Worm (Caenorhabditis elegans) whole organism, L4 larva: ENCODE data around the gene srgp-1.

Experiments
- F37D6.2 ChIP-seq: sonication (generic microtip); optimal IDR thresholded peaks from 2 replicates; lab custom pipeline; 2016; ENCODE audit warnings: mild to moderate bottlenecking, missing genetic modification characterization, missing compliant biosample characterization
- F44E2.7 ChIP-seq: fragments of 200-800 bp; sonication (Bioruptor generic); IDR thresholded peaks from 2 replicates; pipeline ENCODE4 v2.1.2; 2022; ENCODE audit warnings: missing genetic modification characterization, missing compliant biosample characterization
- T20F7.1 ChIP-seq: fragments of 200-800 bp; sonication (Bioruptor generic); optimal IDR thresholded peaks from 2 replicates; lab custom pipeline; 2018; ENCODE audit warnings: mild to moderate bottlenecking, missing genetic modification characterization, missing compliant biosample characterization
- Y105C5A.15 ChIP-seq: fragments of 200-800 bp; sonication (Bioruptor generic); IDR thresholded peaks from 2 replicates; pipeline ENCODE4 v1.3.6; 2022; ENCODE audit warnings: missing genetic modification characterization, missing compliant biosample characterization
- Y48G9A.11 ChIP-seq: fragments of 200-800 bp; sonication (Bioruptor generic); IDR thresholded peaks from 2 replicates; pipeline ENCODE4 v1.3.6; 2022; ENCODE audit warnings: missing genetic modification reagents, missing genetic modification characterization, missing compliant biosample characterization
- Y75B8A.6 ChIP-seq: fragments of 200-800 bp; sonication (Bioruptor generic); IDR thresholded peaks from 2 replicates; pipeline ENCODE4 v1.3.6; 2022; ENCODE audit warnings: missing genetic modification reagents, missing genetic modification characterization, missing compliant biosample characterization
- aha-1 ChIP-seq: fragments of 150-350 bp; peaks from one replicate; lab custom pipeline; 2014; ENCODE audit warnings: missing biosample characterization, missing genetic modification characterization
- ama-1 ChIP-seq: fragments of 150-350 bp; optimal IDR thresholded peaks from 2 replicates; lab custom pipeline; 2014; ENCODE audit warnings: inconsistent platforms, mixed read lengths
- ceh-32 ChIP-seq: sonication (generic microtip); optimal IDR thresholded peaks from 2 replicates; lab custom pipeline; 2016; ENCODE audit warnings: mild to moderate bottlenecking, missing genetic modification characterization, missing compliant biosample characterization; ENCODE audit not compliant: poor library complexity
- ctbp-1 ChIP-seq: fragments of 200-800 bp; sonication (Bioruptor generic); IDR thresholded peaks from 2 replicates; pipeline ENCODE4 v1.3.6; 2022; ENCODE audit warnings: missing genetic modification reagents, missing genetic modification characterization, missing compliant biosample characterization
- dpl-1 ChIP-seq: fragments of 150-350 bp; optimal IDR thresholded peaks from 2 replicates; lab custom pipeline; 2014; ENCODE audit warnings: missing biosample characterization, missing genetic modification reagents, missing genetic modification characterization
- egl-27 ChIP-seq: sonication (generic microtip); optimal IDR thresholded peaks from 3 replicates; lab custom pipeline; 2017; ENCODE audit warnings: missing biosample characterization, missing genetic modification reagents, missing genetic modification characterization
- egl-43 ChIP-seq: fragments of 200-800 bp; sonication (Bioruptor generic); IDR thresholded peaks from 2 replicates; pipeline ENCODE4 v1.3.6; 2022; ENCODE audit warnings: missing genetic modification reagents, missing genetic modification characterization, missing compliant biosample characterization
- fkh-10 ChIP-seq: fragments of 150-350 bp; optimal IDR thresholded peaks from 2 replicates; lab custom pipeline; 2014; ENCODE audit warnings: missing biosample characterization, missing genetic modification reagents, missing genetic modification characterization
- hif-1 ChIP-seq, 2 experiments: sonication (generic microtip); optimal IDR thresholded peaks; 2 replicates each; lab custom pipeline; 2016 to 2017; ENCODE audit warnings: missing compliant biosample characterization in 2 of 2, missing genetic modification characterization in 2 of 2, missing genetic modification reagents in 2 of 2, missing genotype in 2 of 2, mild to moderate bottlenecking in 1 of 2
- hlh-30 ChIP-seq: sonication (generic microtip); optimal IDR thresholded peaks from 2 replicates; lab custom pipeline; 2017; ENCODE audit warnings: antibody characterized with exemption, mild to moderate bottlenecking, missing genetic modification characterization, missing compliant biosample characterization; ENCODE audit not compliant: insufficient read depth
- hmg-1.1 ChIP-seq: fragments of 200-800 bp; sonication (Bioruptor generic); IDR thresholded peaks from 2 replicates; pipeline ENCODE4 v1.3.6; 2022; ENCODE audit warnings: missing genetic modification reagents, missing genetic modification characterization, missing compliant biosample characterization
- lim-7 ChIP-seq: fragments of 200-800 bp; sonication (Bioruptor generic); IDR thresholded peaks from 2 replicates; pipeline ENCODE4 v1.3.6; 2022; ENCODE audit warnings: missing genetic modification characterization, missing compliant biosample characterization
- lin-1 ChIP-seq: fragments of 200-800 bp; sonication (Bioruptor generic); IDR thresholded peaks from 2 replicates; pipeline ENCODE4 v1.3.6; 2022; ENCODE audit warnings: missing genetic modification reagents, missing genetic modification characterization, missing compliant biosample characterization
- lin-38 ChIP-seq: fragments of 200-800 bp; sonication (Bioruptor generic); IDR thresholded peaks from 2 replicates; pipeline ENCODE4 v1.3.6; 2022; ENCODE audit warnings: missing genetic modification reagents, missing genetic modification characterization, missing compliant biosample characterization
- lsy-2 ChIP-seq, 2 experiments: fragments of 150-350 bp in 1 of 2; sonication (generic microtip) in 1 of 2; optimal IDR thresholded peaks; 2 replicates each; lab custom pipeline; 2014 to 2017; ENCODE audit warnings: missing biosample characterization in 2 of 2, missing genetic modification characterization in 2 of 2
- madf-9 ChIP-seq: fragments of 200-800 bp; sonication (Bioruptor generic); conservative IDR thresholded peaks from 2 replicates; pipeline ENCODE4 v1.3.6; 2022; ENCODE audit warnings: missing genetic modification reagents, missing genetic modification characterization, missing compliant biosample characterization
- mdl-1 ChIP-seq, 2 experiments: fragments of 150-350 bp in 1 of 2; sonication (generic microtip) in 1 of 2; optimal IDR thresholded peaks; 2 replicates each; lab custom pipeline; 2014 to 2017; ENCODE audit warnings: missing biosample characterization in 2 of 2, missing genetic modification characterization in 2 of 2
- mdt-29 ChIP-seq: fragments of 200-800 bp; sonication (Bioruptor generic); IDR thresholded peaks from 2 replicates; pipeline ENCODE4 v1.3.6; 2022; ENCODE audit warnings: missing genetic modification reagents, missing genetic modification characterization, missing compliant biosample characterization
- mes-2 ChIP-seq: sonication (generic microtip); optimal IDR thresholded peaks from 2 replicates; lab custom pipeline; 2016; ENCODE audit warnings: missing genotype, mild to moderate bottlenecking, missing genetic modification characterization, missing compliant biosample characterization; ENCODE audit not compliant: poor library complexity, severe bottlenecking
- mxl-2 ChIP-seq: fragments of 200-800 bp; sonication (Bioruptor generic); conservative IDR thresholded peaks from 2 replicates; pipeline ENCODE4 v1.3.6; 2022; ENCODE audit warnings: missing genetic modification reagents, missing genetic modification characterization, missing compliant biosample characterization
- nhr-28 ChIP-seq: fragments of 150-350 bp; optimal IDR thresholded peaks from 2 replicates; lab custom pipeline; 2014; ENCODE audit warnings: missing biosample characterization, missing genetic modification characterization
- nhr-48 ChIP-seq: sonication (generic microtip); optimal IDR thresholded peaks from 2 replicates; lab custom pipeline; 2016; ENCODE audit warnings: mild to moderate bottlenecking, missing genetic modification characterization, missing compliant biosample characterization
- nhr-6 ChIP-seq: fragments of 150-350 bp; optimal IDR thresholded peaks from 2 replicates; lab custom pipeline; 2014; ENCODE audit warnings: missing biosample characterization, missing genetic modification characterization
- nhr-77 ChIP-seq: fragments of 150-350 bp; optimal IDR thresholded peaks from 2 replicates; lab custom pipeline; 2014; ENCODE audit warnings: missing biosample characterization, missing genetic modification characterization
- pha-4 ChIP-seq, 2 experiments: fragments of 150-350 bp in 1 of 2; fragments of 200-800 bp in 1 of 2; sonication (Bioruptor generic) in 1 of 2; IDR thresholded peaks in 1 of 2; optimal IDR thresholded peaks in 1 of 2; 2 replicates each; pipeline versions ENCODE4 v1.3.6 to Lab custom; 2014 to 2022; ENCODE audit warnings: missing genetic modification characterization in 2 of 2, missing genetic modification reagents in 2 of 2, missing biosample characterization in 1 of 2, missing compliant biosample characterization in 1 of 2
- rbr-2 ChIP-seq: sonication (generic microtip); optimal IDR thresholded peaks from 2 replicates; lab custom pipeline; 2016; ENCODE audit warnings: missing genotype, missing genetic modification characterization, missing compliant biosample characterization
- sdz-12 ChIP-seq: fragments of 200-800 bp; sonication (Bioruptor generic); optimal IDR thresholded peaks from 2 replicates; lab custom pipeline; 2018; ENCODE audit warnings: mild to moderate bottlenecking, missing genetic modification characterization, missing compliant biosample characterization
- skn-1 ChIP-seq: fragments of 150-350 bp; optimal IDR thresholded peaks from 2 replicates; lab custom pipeline; 2014; ENCODE audit warnings: missing biosample characterization, missing genetic modification characterization
- spr-1 ChIP-seq: sonication (generic microtip); optimal IDR thresholded peaks from 2 replicates; lab custom pipeline; 2016; ENCODE audit warnings: mild to moderate bottlenecking, missing genetic modification characterization, missing compliant biosample characterization
- spr-3 ChIP-seq: fragments of 200-800 bp; sonication (Bioruptor generic); optimal IDR thresholded peaks from 2 replicates; lab custom pipeline; 2018; ENCODE audit warnings: mild to moderate bottlenecking, missing genetic modification characterization, missing compliant biosample characterization
- unc-62 ChIP-seq, 3 experiments: fragments of 150-350 bp in 1 of 3; sonication (generic microtip); optimal IDR thresholded peaks in 2 of 3; peaks in 1 of 3; 1 replicate in 1 of 3; 2 replicates in 2 of 3; lab custom pipeline; 2014 to 2017; ENCODE audit warnings: missing biosample characterization in 3 of 3, missing genetic modification characterization in 3 of 3, missing genetic modification reagents in 3 of 3, missing genotype in 1 of 3
- zfp-3 ChIP-seq: fragments of 200-800 bp; sonication (Bioruptor generic); conservative IDR thresholded peaks from 2 replicates; pipeline ENCODE4 v1.3.6; 2022; ENCODE audit warnings: missing genetic modification reagents, missing genetic modification characterization, missing compliant biosample characterization
- zip-11 ChIP-seq: fragments of 200-800 bp; sonication (Bioruptor generic); IDR thresholded peaks from 2 replicates; pipeline ENCODE4 v1.3.6; 2022; ENCODE audit warnings: missing genetic modification characterization, missing compliant biosample characterization
- ztf-11 ChIP-seq: fragments of 150-350 bp; optimal IDR thresholded peaks from 2 replicates; lab custom pipeline; 2014; ENCODE audit warnings: missing biosample characterization, missing genetic modification characterization
- ztf-7 ChIP-seq: fragments of 150-350 bp; optimal IDR thresholded peaks from 2 replicates; lab custom pipeline; 2014; ENCODE audit warnings: missing biosample characterization, missing genetic modification characterization

The srgp-1 gene

DNA sequence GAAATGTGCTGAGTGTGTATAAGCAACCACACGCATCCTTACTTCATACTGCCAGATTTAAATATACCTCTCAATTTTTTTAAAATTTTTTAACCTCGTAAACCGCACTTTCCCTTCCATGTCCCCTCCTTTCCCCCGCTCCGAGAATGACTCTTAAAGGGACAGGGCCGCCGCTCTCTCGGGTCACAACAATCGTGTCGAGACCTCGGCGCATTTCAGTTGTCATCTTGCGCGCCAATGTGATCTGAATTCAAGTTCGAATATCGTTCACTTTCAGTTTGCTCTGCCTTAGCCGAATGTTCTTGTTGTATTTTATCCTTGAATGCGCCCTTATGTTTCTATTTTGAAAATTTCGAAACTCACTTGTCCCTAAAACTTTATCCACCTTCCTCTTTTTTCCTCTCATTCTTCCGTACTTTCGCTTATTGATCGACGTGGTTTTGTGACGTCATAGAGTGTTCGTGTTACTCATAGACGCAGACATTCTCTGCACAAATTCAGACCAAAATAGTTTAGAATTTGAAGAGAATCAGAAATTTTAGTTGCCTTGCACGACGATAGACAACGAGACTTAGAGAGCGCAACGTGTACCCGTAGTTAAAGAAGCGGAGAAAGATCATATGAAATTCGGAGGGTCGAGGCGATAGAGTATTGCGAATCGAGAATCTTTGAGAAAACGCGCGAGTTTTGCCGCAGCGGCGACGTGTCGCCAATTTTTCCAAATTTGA, 47.9 kb upstream of the srgp-1 start (continued):
- TF ChIP-seq skn-1 (tag; lab: Kevin White, UChicago) (no peak), pha-4 (GFP tag; IDR thresholded peaks at IDR 0.05; lab: Robert Waterston, UW) (no peak; the same call in 1 of the 2 replicates), pha-4 (tag; optimal IDR thresholded peaks at IDR 0.05; lab: Kevin White, UChicago) (no peak), lin-1 (GFP tag; lab: Robert Waterston, UW) (no peak), sdz-12 (GFP tag; lab: Kevin White, UChicago) (no peak), nhr-28 (tag; lab: Kevin White, UChicago) (peak; percentile 83), hif-1 (tag; optimal IDR thresholded peaks at IDR 0.05; lab: Kevin White, UChicago) (peak in 1 of 2 experiments; percentile 28), ceh-32 (tag; lab: Kevin White, UChicago) (no peak), zip-11 (GFP tag; lab: Robert Waterston, UW) (no peak), ama-1 (lab: Kevin White, UChicago) (peak; percentile 13), Y75B8A.6 (no peak), F44E2.7 (no peak), ctbp-1 (no peak), lin-38 (peak; percentile 18), nhr-77 (peak; percentile 92), spr-3 (GFP tag; lab: Kevin White, UChicago) (no peak), egl-43 (GFP tag; lab: Robert Waterston, UW) (no peak), fkh-10 (GFP tag; lab: Kevin White, UChicago) (peak; percentile 13), mxl-2 (no peak), ztf-11 (tag; lab: Kevin White, UChicago) (no peak), Y48G9A.11 (GFP tag; lab: Robert Waterston, UW) (peak; percentile 77), spr-1 (no peak), zfp-3 (no peak), Y105C5A.15 (GFP tag; lab: Robert Waterston, UW) (no peak), aha-1 (tag; lab: Kevin White, UChicago) (peak; percentile 96), lsy-2 (tag; optimal IDR thresholded peaks at IDR 0.05; lab: Kevin White, UChicago) (peak; percentile 35 to 72), nhr-6 (tag; lab: Kevin White, UChicago) (no peak), ztf-7 (tag; lab: Kevin White, UChicago) (peak; percentile 18), nhr-48 (tag; lab: Kevin White, UChicago) (peak; percentile 77), dpl-1 (GFP tag; lab: Kevin White, UChicago) (peak; percentile 39), F37D6.2 (tag; lab: Kevin White, UChicago) (peak; percentile 20), unc-62 (GFP tag; optimal IDR thresholded peaks at IDR 0.05 in 1 of 2; lab: Kevin White, UChicago) (peak in 1 of 2 experiments; percentile 97), unc-62 (tag; optimal IDR thresholded peaks at IDR 0.05; lab: Kevin White, UChicago) (no peak), madf-9 (GFP tag; lab: Robert Waterston, UW) (no peak), mdl-1 (tag; optimal IDR thresholded peaks at IDR 0.05; lab: Kevin White, UChicago) (peak in 1 of 2 experiments; percentile 65), lim-7 (no peak), hmg-1.1 (GFP tag; lab: Robert Waterston, UW) (peak; percentile 43), rbr-2 (tag; lab: Kevin White, UChicago) (peak; percentile 62), mes-2 (tag; lab: Kevin White, UChicago) (peak; percentile 67), mdt-29 (GFP tag; lab: Robert Waterston, UW) (no peak), T20F7.1 (GFP tag; lab: Kevin White, UChicago) (peak; percentile 88), hlh-30 (peak; percentile 78), egl-27 (tag; lab: Kevin White, UChicago) (no peak)
